Worm (Caenorhabditis elegans): ENCODE results near the gene mrpl-18.

Gene mrpl-18

DNA sequence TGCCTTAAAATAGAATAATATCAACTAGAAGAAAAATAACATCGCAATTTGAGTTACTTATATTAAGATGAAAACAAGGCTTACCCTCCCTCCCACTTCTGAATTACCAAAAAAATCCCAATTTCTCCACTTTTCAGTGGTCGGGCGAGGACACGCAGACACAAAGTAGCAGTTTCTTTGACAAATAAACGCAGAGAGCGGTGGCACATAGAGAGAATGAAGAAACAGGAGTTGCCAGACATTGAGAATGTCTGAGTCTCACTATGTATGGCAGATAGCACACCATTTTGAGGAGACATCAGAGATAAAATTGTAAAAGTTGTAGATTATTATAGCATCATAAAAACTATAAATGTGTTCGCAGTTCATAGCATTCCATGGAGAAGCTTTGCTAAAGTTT, 19.6 kb upstream of the mrpl-18 start:
- peak; percentile 62 to 81 for TF ChIP-seq lsy-2 (tag; optimal IDR thresholded peaks at IDR 0.05)
- no peak for TF ChIP-seq mab-5 (tag; optimal IDR thresholded peaks at IDR 0.05)
- peak; percentile 67 for TF ChIP-seq F13H6.1 (tag; optimal IDR thresholded peaks at IDR 0.05)
- TF ChIP-seq dmd-4 (tag; optimal IDR thresholded peaks at IDR 0.05), result no peak
- no peak for TF ChIP-seq ama-1 (optimal IDR thresholded peaks at IDR 0.05)
- peak; percentile 32 for TF ChIP-seq gmeb-1 (tag; optimal IDR thresholded peaks at IDR 0.05)
- no peak for TF ChIP-seq peb-1 (tag; optimal IDR thresholded peaks at IDR 0.05)
- no peak for TF ChIP-seq aly-2 (tag; optimal IDR thresholded peaks at IDR 0.05)
- TF ChIP-seq nhr-25 (tag; optimal IDR thresholded peaks at IDR 0.05), result peak; percentile 26
- TF ChIP-seq unc-55 (GFP tag; optimal IDR thresholded peaks at IDR 0.05), result peak; percentile 89
- TF ChIP-seq ztf-11 (tag; optimal IDR thresholded peaks at IDR 0.05), result no peak
- no peak for TF ChIP-seq lin-39 (tag; optimal IDR thresholded peaks at IDR 0.05)
- TF ChIP-seq sma-9 (GFP tag; optimal IDR thresholded peaks at IDR 0.05), result peak; percentile 85
- TF ChIP-seq sma-9 (tag; optimal IDR thresholded peaks at IDR 0.05), result no peak
- TF ChIP-seq fos-1 (tag; optimal IDR thresholded peaks at IDR 0.05), result peak; percentile 72
- TF ChIP-seq skn-1 (tag; optimal IDR thresholded peaks at IDR 0.05), result no peak
- peak; percentile 38 for TF ChIP-seq sma-3 (GFP tag; optimal IDR thresholded peaks at IDR 0.05)
- TF ChIP-seq sem-4 (tag; optimal IDR thresholded peaks at IDR 0.05), result no peak
- TF ChIP-seq nhr-237 (tag; optimal IDR thresholded peaks at IDR 0.05), result no peak
- no peak for TF ChIP-seq nhr-10 (tag; optimal IDR thresholded peaks at IDR 0.05)
- TF ChIP-seq elt-3 (tag; optimal IDR thresholded peaks at IDR 0.05), result no peak
- peak; percentile 34 for TF ChIP-seq nhr-21 (tag; optimal IDR thresholded peaks at IDR 0.05)
- TF ChIP-seq nhr-12 (tag; optimal IDR thresholded peaks at IDR 0.05), result no peak
- TF ChIP-seq unc-39 (tag; optimal IDR thresholded peaks at IDR 0.05), result no peak
- no peak for TF ChIP-seq mbf-1 (tag; optimal IDR thresholded peaks at IDR 0.05)
- no peak for TF ChIP-seq elt-1 (tag; optimal IDR thresholded peaks at IDR 0.05)
- no peak for TF ChIP-seq lin-11 (tag; optimal IDR thresholded peaks at IDR 0.05)
- TF ChIP-seq C34F6.9 (tag; optimal IDR thresholded peaks at IDR 0.05), result peak; percentile 71
- TF ChIP-seq Y55F3AM.14 (GFP tag; optimal IDR thresholded peaks at IDR 0.05), result no peak
- no peak for TF ChIP-seq R02D3.7 (tag; optimal IDR thresholded peaks at IDR 0.05)
- no peak for TF ChIP-seq alr-1 (tag; optimal IDR thresholded peaks at IDR 0.05)
- peak; percentile 53 for TF ChIP-seq egl-27 (tag; optimal IDR thresholded peaks at IDR 0.05)
- peak; percentile 36 for TF ChIP-seq lin-13 (GFP tag; optimal IDR thresholded peaks at IDR 0.05)
- peak; percentile 85 for TF ChIP-seq crh-2 (tag; optimal IDR thresholded peaks at IDR 0.05)
- TF ChIP-seq unc-62 (GFP tag; optimal IDR thresholded peaks at IDR 0.05), result no peak
- TF ChIP-seq zag-1 (tag; optimal IDR thresholded peaks at IDR 0.05), result no peak
- no peak for TF ChIP-seq blmp-1 (tag; optimal IDR thresholded peaks at IDR 0.05; ENCODE audit: insufficient read depth)
- no peak for TF ChIP-seq snpc-4 (tag; optimal IDR thresholded peaks at IDR 0.05)
- no peak for TF ChIP-seq ceh-16 (tag; optimal IDR thresholded peaks at IDR 0.05)
- TF ChIP-seq nhr-129 (tag; optimal IDR thresholded peaks at IDR 0.05), result peak; percentile 63
- TF ChIP-seq nhr-6 (tag; optimal IDR thresholded peaks at IDR 0.05), result peak; percentile 80
- TF ChIP-seq ztf-1 (GFP tag; conservative IDR thresholded peaks at IDR 0.05), result no peak
- no peak for TF ChIP-seq ceh-82 (tag; optimal IDR thresholded peaks at IDR 0.05)
- no peak for TF ChIP-seq nhr-23 (tag; optimal IDR thresholded peaks at IDR 0.05)
- TF ChIP-seq nhr-77 (tag; optimal IDR thresholded peaks at IDR 0.05), result no peak
- peak; percentile 40 for TF ChIP-seq ztf-4 (tag; optimal IDR thresholded peaks at IDR 0.05)
- TF ChIP-seq nhr-11 (tag; optimal IDR thresholded peaks at IDR 0.05), result no peak
- no peak for TF ChIP-seq ZK546.5 (tag; optimal IDR thresholded peaks at IDR 0.05)
- TF ChIP-seq mdl-1 (tag; optimal IDR thresholded peaks at IDR 0.05), result no peak
